Fruit fly (Drosophila melanogaster): ENCODE data around the gene alpha-Est4.

Gene alpha-Est4

DNA sequence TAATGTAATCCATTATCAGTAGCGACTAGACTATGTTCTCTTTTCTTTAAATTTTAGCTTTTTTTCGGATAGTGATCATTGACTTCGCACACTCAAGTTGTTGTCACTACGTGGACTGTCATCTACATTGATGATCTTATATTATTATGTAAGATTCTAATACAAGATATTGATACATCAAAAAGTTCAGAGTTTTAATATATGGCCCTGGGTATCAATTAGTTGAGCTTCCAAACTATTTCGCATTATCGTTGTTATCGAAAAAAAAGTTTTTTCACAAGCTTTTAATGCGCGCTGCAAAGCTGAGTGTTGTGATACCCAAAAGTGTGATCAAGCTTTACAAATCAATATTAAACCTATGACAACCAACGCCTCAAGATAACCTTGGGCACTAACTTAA lies 46.3 kb downstream of the alpha-Est4 start (continued):
- TF ChIP-seq Sin3A (optimal IDR thresholded peaks at IDR 0.05) (no peak), luna (GFP tag; optimal IDR thresholded peaks at IDR 0.05) (no peak), ro (GFP tag; IDR thresholded peaks at IDR 0.05) (no peak), chif (GFP tag; optimal IDR thresholded peaks at IDR 0.05) (no peak), kah (GFP tag; optimal IDR thresholded peaks at IDR 0.05) (no peak), abd-A (tag; optimal IDR thresholded peaks at IDR 0.05) (no peak), CG8944 (GFP tag; optimal IDR thresholded peaks at IDR 0.05) (no peak), Doc3 (GFP tag; IDR thresholded peaks at IDR 0.05; ENCODE audit: partially characterized antibody) (no peak), CG7928 (GFP tag; optimal IDR thresholded peaks at IDR 0.05) (peak; percentile 9), CG16815 (GFP tag; optimal IDR thresholded peaks at IDR 0.05) (no peak), CG2129 (GFP tag; IDR thresholded peaks at IDR 0.05; ENCODE audit: partially characterized antibody) (no peak), CG7786 (GFP tag; optimal IDR thresholded peaks at IDR 0.05) (no peak), tna (GFP tag; IDR thresholded peaks at IDR 0.05; ENCODE audit: partially characterized antibody) (peak; percentile 92), CG15269 (tag; optimal IDR thresholded peaks at IDR 0.05) (peak; percentile 41), vvl (GFP tag; IDR thresholded peaks at IDR 0.05) (peak; percentile 34; the same call in 1 of the 2 replicates), gro (GFP tag; optimal IDR thresholded peaks at IDR 0.05) (peak; percentile 67), Dll (GFP tag; IDR thresholded peaks at IDR 0.05; ENCODE audit: partially characterized antibody) (no peak), CG15011 (GFP tag; optimal IDR thresholded peaks at IDR 0.05) (no peak), toy (GFP tag; IDR thresholded peaks at IDR 0.05) (0 out of 2 replicates have a peak, but pooled peaks have one; percentile 15), bowl (GFP tag; IDR thresholded peaks at IDR 0.05) (no peak), Hmr (GFP tag; optimal IDR thresholded peaks at IDR 0.05) (peak; percentile 3), Ptx1 (GFP tag; IDR thresholded peaks at IDR 0.05) (peak; percentile 40), CG31365 (tag; optimal IDR thresholded peaks at IDR 0.05) (no peak), CG6654 (GFP tag; optimal IDR thresholded peaks at IDR 0.05) (no peak), CG10147 (GFP tag; optimal IDR thresholded peaks at IDR 0.05) (peak; percentile 20), grn (GFP tag; optimal IDR thresholded peaks at IDR 0.05) (no peak), NC2β (GFP tag; optimal IDR thresholded peaks at IDR 0.05) (no peak), peb (GFP tag; IDR thresholded peaks at IDR 0.05) (no peak), CG2199 (GFP tag; IDR thresholded peaks at IDR 0.05) (0 out of 3 replicates have a peak, but pooled peaks have one; percentile 14), Dfd (GFP tag; optimal IDR thresholded peaks at IDR 0.05) (no peak), Abd-B (GFP tag; optimal IDR thresholded peaks at IDR 0.05) (peak; percentile 13), CG12942 (GFP tag; optimal IDR thresholded peaks at IDR 0.05) (no peak), HHEX (GFP tag; optimal IDR thresholded peaks at IDR 0.05) (no peak), kay (GFP tag; optimal IDR thresholded peaks at IDR 0.05) (peak; percentile 11), slbo (GFP tag; IDR thresholded peaks at IDR 0.05) (peak; percentile 61), CG34422 (GFP tag; IDR thresholded peaks at IDR 0.05) (0 out of 3 replicates have a peak, but pooled peaks have one; percentile 11), CG9727 (GFP tag; optimal IDR thresholded peaks at IDR 0.05) (peak; percentile 4), bigmax (GFP tag; optimal IDR thresholded peaks at IDR 0.05) (no peak), CkIIα-i1 (GFP tag; IDR thresholded peaks at IDR 0.05) (no peak), CG2875 (GFP tag; optimal IDR thresholded peaks at IDR 0.05) (no peak), CG14014 (GFP tag; IDR thresholded peaks at IDR 0.05) (peak; percentile 39; the same call in 1 of the 2 replicates), ato (GFP tag; IDR thresholded peaks at IDR 0.05; ENCODE audit: partially characterized antibody) (peak; percentile 65), otp (GFP tag; IDR thresholded peaks at IDR 0.05) (no peak), bab2 (GFP tag; optimal IDR thresholded peaks at IDR 0.05) (no peak), CG9797 (GFP tag; optimal IDR thresholded peaks at IDR 0.05) (no peak), H2.0 (GFP tag; IDR thresholded peaks at IDR 0.05) (no peak), CG1832 (GFP tag; optimal IDR thresholded peaks at IDR 0.05) (no peak), CG33557 (GFP tag; optimal IDR thresholded peaks at IDR 0.05) (no peak), Lpt (GFP tag; optimal IDR thresholded peaks at IDR 0.05) (no peak), sisA (GFP tag; IDR thresholded peaks at IDR 0.05) (no peak), NC2α (GFP tag; optimal IDR thresholded peaks at IDR 0.05) (no peak), cas (GFP tag; IDR thresholded peaks at IDR 0.05) (no peak)

Measured in whole organism, embryonic.